Worm (Caenorhabditis elegans) whole organism, midembryonic: ENCODE data around the gene nspd-7.

Source experiments
- T22C8.4 ChIP-seq: fragments of 200-800 bp; sonication (Bioruptor generic); IDR thresholded peaks from 2 replicates; pipeline ENCODE4 v1.3.6; 2022; ENCODE audit warnings: missing genetic modification characterization, missing compliant biosample characterization
- cog-1 ChIP-seq: sonication (generic microtip); optimal IDR thresholded peaks from 2 replicates; lab custom pipeline; 2016; ENCODE audit warnings: missing genetic modification characterization, missing compliant biosample characterization
- flt-1 ChIP-seq: fragments of 200-800 bp; sonication (Bioruptor generic); IDR thresholded peaks from 2 replicates; pipeline ENCODE4 v1.3.6; 2022; ENCODE audit warnings: missing genetic modification characterization, missing compliant biosample characterization
- klf-2 ChIP-seq: fragments of 200-800 bp; sonication (Bioruptor generic); conservative IDR thresholded peaks from 2 replicates; pipeline ENCODE4 v1.3.6; 2022; ENCODE audit warnings: missing genetic modification reagents, missing genetic modification characterization, missing compliant biosample characterization
- med-1 ChIP-seq: sonication (generic microtip); optimal IDR thresholded peaks from 2 replicates; lab custom pipeline; 2017; ENCODE audit warnings: missing genetic modification characterization, mild to moderate bottlenecking, missing compliant biosample characterization, antibody characterized with exemption, missing genetic modification reagents; ENCODE audit not compliant: insufficient read depth
- ref-1 ChIP-seq: fragments of 200-800 bp; sonication (Bioruptor generic); conservative IDR thresholded peaks from 2 replicates; pipeline ENCODE4 v1.3.6; 2022; ENCODE audit warnings: missing genetic modification reagents, missing genetic modification characterization, missing compliant biosample characterization
- tab-1 ChIP-seq: fragments of 200-800 bp; sonication (Bioruptor generic); IDR thresholded peaks from 2 replicates; pipeline ENCODE4 v1.3.6; 2022; ENCODE audit warnings: missing genetic modification characterization, missing compliant biosample characterization
- ztf-23 ChIP-seq: fragments of 200-800 bp; sonication (Bioruptor generic); IDR thresholded peaks from 2 replicates; pipeline ENCODE4 v1.3.6; 2022; ENCODE audit warnings: missing genetic modification reagents, missing genetic modification characterization, missing compliant biosample characterization
- ztf-29 ChIP-seq: fragments of 200-800 bp; sonication (Bioruptor generic); IDR thresholded peaks from 2 replicates; pipeline ENCODE4 v1.3.6; 2022; ENCODE audit warnings: missing genetic modification reagents, missing genetic modification characterization, missing compliant biosample characterization

Gene nspd-7

ce11 chrIV:10288575-10288974, 19.6 kb upstream of the nspd-7 start:
- TF ChIP-seq T22C8.4 (GFP tag; lab: Robert Waterston, UW), result no peak
- TF ChIP-seq med-1 (GFP tag; lab: Kevin White, UChicago), result no peak
- no peak for TF ChIP-seq ztf-29 (GFP tag; lab: Robert Waterston, UW)
- TF ChIP-seq flt-1 (GFP tag; lab: Robert Waterston, UW), result no peak
- TF ChIP-seq klf-2 (GFP tag; lab: Robert Waterston, UW), result no peak
- no peak for TF ChIP-seq tab-1
- no peak for TF ChIP-seq ref-1 (GFP tag; lab: Robert Waterston, UW)
- TF ChIP-seq ztf-23 (GFP tag; lab: Robert Waterston, UW), result no peak
- no peak for TF ChIP-seq cog-1 (tag; lab: Kevin White, UChicago)

- TF ChIP-seq cog-1 (tag; lab: Kevin White, UChicago) (no peak), klf-2 (GFP tag; lab: Robert Waterston, UW) (no peak), med-1 (GFP tag; lab: Kevin White, UChicago) (no peak), T22C8.4 (GFP tag; lab: Robert Waterston, UW) (no peak), ref-1 (GFP tag; lab: Robert Waterston, UW) (no peak), ztf-23 (GFP tag; lab: Robert Waterston, UW) (no peak), tab-1 (no peak), ztf-29 (GFP tag; lab: Robert Waterston, UW) (no peak), flt-1 (GFP tag; lab: Robert Waterston, UW) (no peak)
Observed at ce11 chrIV:10286655-10287054, 17.7 kb upstream of the nspd-7 start, which contains the start of gene ebax-1. Gene ebax-1 (plus strand): TSS chrIV:10286955.

ce11 chrIV:10285328-10285727, 16.3 kb upstream of the nspd-7 start:
- TF ChIP-seq flt-1 (GFP tag; lab: Robert Waterston, UW), result no peak
- TF ChIP-seq ztf-23 (GFP tag; lab: Robert Waterston, UW), result no peak
- no peak for TF ChIP-seq cog-1 (tag; lab: Kevin White, UChicago)
- no peak for TF ChIP-seq ref-1 (GFP tag; lab: Robert Waterston, UW)
- no peak for TF ChIP-seq med-1 (GFP tag; lab: Kevin White, UChicago)
- no peak for TF ChIP-seq T22C8.4 (GFP tag; lab: Robert Waterston, UW)
- no peak for TF ChIP-seq klf-2 (GFP tag; lab: Robert Waterston, UW)
- no peak for TF ChIP-seq tab-1
- TF ChIP-seq ztf-29 (GFP tag; lab: Robert Waterston, UW), result no peak

- TF ChIP-seq T22C8.4 (GFP tag; lab: Robert Waterston, UW) (no peak), cog-1 (tag; lab: Kevin White, UChicago) (peak; percentile 38), flt-1 (GFP tag; lab: Robert Waterston, UW) (no peak), tab-1 (0 out of 2 replicates have a peak, but pooled peaks have one; percentile 9)
Observed at ce11 chrIV:10284194-10284910, 15.4 kb upstream of the nspd-7 start, which contains the start of gene rad-51. Gene rad-51 (minus strand): TSS chrIV:10284244.

- TF ChIP-seq ztf-23 (GFP tag; lab: Robert Waterston, UW) (no peak), cog-1 (tag; lab: Kevin White, UChicago) (no peak), ztf-29 (GFP tag; lab: Robert Waterston, UW) (no peak), flt-1 (GFP tag; lab: Robert Waterston, UW) (no peak), T22C8.4 (GFP tag; lab: Robert Waterston, UW) (no peak), klf-2 (GFP tag; lab: Robert Waterston, UW) (no peak), ref-1 (GFP tag; lab: Robert Waterston, UW) (no peak), med-1 (GFP tag; lab: Kevin White, UChicago) (no peak), tab-1 (no peak)
Observed at ce11 chrIV:10281482-10281881, 12.5 kb upstream of the nspd-7 start, which contains the start of gene thk-1. Gene thk-1 (minus strand): TSS chrIV:10281582.

- TF ChIP-seq cog-1 (tag; lab: Kevin White, UChicago) (no peak), klf-2 (GFP tag; lab: Robert Waterston, UW) (no peak), flt-1 (GFP tag; lab: Robert Waterston, UW) (no peak), ztf-29 (GFP tag; lab: Robert Waterston, UW) (no peak), tab-1 (no peak), ref-1 (GFP tag; lab: Robert Waterston, UW) (no peak), T22C8.4 (GFP tag; lab: Robert Waterston, UW) (no peak), med-1 (GFP tag; lab: Kevin White, UChicago) (no peak), ztf-23 (GFP tag; lab: Robert Waterston, UW) (no peak)
Observed at ce11 chrIV:10277716-10278115, 8.7 kb upstream of the nspd-7 start, which contains the start of gene Y43C5A.4. Gene Y43C5A.4 (plus strand): TSS chrIV:10278016.

- TF ChIP-seq ztf-29 (GFP tag; lab: Robert Waterston, UW) (no peak), ref-1 (GFP tag; lab: Robert Waterston, UW) (no peak), med-1 (GFP tag; lab: Kevin White, UChicago) (no peak), T22C8.4 (GFP tag; lab: Robert Waterston, UW) (no peak), flt-1 (GFP tag; lab: Robert Waterston, UW) (no peak), ztf-23 (GFP tag; lab: Robert Waterston, UW) (no peak), cog-1 (tag; lab: Kevin White, UChicago) (no peak), klf-2 (GFP tag; lab: Robert Waterston, UW) (no peak), tab-1 (no peak)
Observed at ce11 chrIV:10276960-10277359, 8.0 kb upstream of the nspd-7 start, which contains the start of gene Y43C5A.7. Gene Y43C5A.7 (plus strand): TSS chrIV:10277260.

ce11 chrIV:10275050-10275449, 6.1 kb upstream of the nspd-7 start:
- TF ChIP-seq flt-1 (GFP tag; lab: Robert Waterston, UW), result no peak
- TF ChIP-seq ztf-23 (GFP tag; lab: Robert Waterston, UW), result no peak
- no peak for TF ChIP-seq tab-1
- TF ChIP-seq T22C8.4 (GFP tag; lab: Robert Waterston, UW), result no peak
- no peak for TF ChIP-seq ztf-29 (GFP tag; lab: Robert Waterston, UW)
- no peak for TF ChIP-seq klf-2 (GFP tag; lab: Robert Waterston, UW)
- TF ChIP-seq cog-1 (tag; lab: Kevin White, UChicago), result no peak
- TF ChIP-seq ref-1 (GFP tag; lab: Robert Waterston, UW), result no peak
- no peak for TF ChIP-seq med-1 (GFP tag; lab: Kevin White, UChicago)
